Worm (Caenorhabditis elegans) whole organism, L4/young adult: ENCODE results near the gene C24A3.2.

Experiments used
- dao-5 ChIP-seq: sonication (generic microtip); optimal IDR thresholded peaks from 2 replicates; lab custom pipeline; 2016; ENCODE audit warnings: missing genotype, missing genetic modification characterization, moderate library complexity, missing compliant biosample characterization
- him-1 ChIP-seq: sonication (generic microtip); optimal IDR thresholded peaks from 2 replicates; lab custom pipeline; 2016; ENCODE audit warnings: missing genotype, missing genetic modification reagents, missing genetic modification characterization, missing compliant biosample characterization

DNA sequence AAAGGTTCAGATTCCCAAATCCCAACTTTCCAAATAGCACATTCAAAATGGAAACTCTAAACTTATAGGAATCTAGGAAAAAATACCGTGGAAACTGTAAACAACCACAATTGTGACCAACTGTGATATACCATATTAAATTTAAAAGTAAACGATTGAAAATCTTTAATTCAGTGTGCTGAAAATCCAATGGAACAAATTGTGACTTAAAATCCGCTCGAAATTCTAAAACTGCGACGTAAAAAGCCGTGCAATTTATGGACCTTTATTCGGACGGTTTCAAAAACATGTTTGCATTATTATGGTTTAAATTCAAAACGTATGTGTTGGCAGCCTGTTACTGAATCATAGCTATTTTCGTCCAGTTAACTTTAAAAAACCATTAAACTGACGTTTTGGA is 26.5 kb downstream of the C24A3.2 start:
- TF ChIP-seq him-1 (tag; lab: Kevin White, UChicago): no peak
- no peak for TF ChIP-seq dao-5 (tag; lab: Kevin White, UChicago)
